Fruit fly (Drosophila melanogaster) whole organism, embryonic: ENCODE measurements around the gene dsf.

Experiments used
- B-H1 ChIP-seq: fragments of 200-800 bp; sonication (Bioruptor generic); IDR thresholded peaks from 3 replicates; pipeline ENCODE4 v1.3.6; 2022; ENCODE audit warnings: missing biosample characterization, missing genetic modification characterization
- BEAF-32 ChIP-seq: fragments of 200-800 bp; sonication (Bioruptor generic); optimal IDR thresholded peaks from 3 replicates; lab custom pipeline; 2017; ENCODE audit warnings: missing biosample characterization, missing genetic modification characterization, mild to moderate bottlenecking, moderate library complexity, missing genetic modification reagents
- CG10209 ChIP-seq: fragments of 200-800 bp; sonication (Bioruptor generic); optimal IDR thresholded peaks from 3 replicates; lab custom pipeline; 2017; ENCODE audit warnings: missing biosample characterization, mild to moderate bottlenecking, missing genetic modification characterization, missing genetic modification reagents
- CG10321 ChIP-seq: fragments of 200-800 bp; sonication (Bioruptor generic); IDR thresholded peaks from 2 replicates; pipeline ENCODE4 v1.3.6; 2022; ENCODE audit warnings: missing biosample characterization, missing genetic modification characterization
- CG11398 ChIP-seq: fragments of 200-800 bp; sonication (Bioruptor generic); optimal IDR thresholded peaks from 2 replicates; lab custom pipeline; 2016; ENCODE audit warnings: missing biosample characterization, missing genetic modification characterization
- CG14441 ChIP-seq: fragments of 200-800 bp; sonication (Bioruptor generic); IDR thresholded peaks from 2 replicates; pipeline ENCODE4 v1.3.6; 2022; ENCODE audit warnings: missing biosample characterization, missing genetic modification characterization
- CG14860 ChIP-seq: fragments of 200-800 bp; sonication (Bioruptor generic); IDR thresholded peaks from 3 replicates; pipeline ENCODE4 v1.3.6; 2022; ENCODE audit warnings: missing biosample characterization, missing genetic modification characterization; ENCODE audit not compliant: partially characterized antibody
- CG16813 ChIP-seq: fragments of 200-800 bp; sonication (Bioruptor generic); IDR thresholded peaks from 3 replicates; pipeline ENCODE4 v1.3.6; 2022; ENCODE audit warnings: missing biosample characterization, missing genetic modification characterization; ENCODE audit not compliant: partially characterized antibody
- CG17328 ChIP-seq: fragments of 200-800 bp; sonication (Bioruptor generic); IDR thresholded peaks from 2 replicates; pipeline ENCODE4 v1.3.6; 2022; ENCODE audit warnings: missing biosample characterization, missing genetic modification characterization
- CG2712 ChIP-seq: fragments of 200-800 bp; optimal IDR thresholded peaks from 3 replicates; lab custom pipeline; 2019; ENCODE audit warnings: missing biosample characterization, mild to moderate bottlenecking, missing genetic modification characterization, moderate library complexity
- CG2875 ChIP-seq: fragments of 200-800 bp; sonication (Bioruptor generic); optimal IDR thresholded peaks from 2 replicates; lab custom pipeline; 2017; ENCODE audit warnings: missing biosample characterization, mild to moderate bottlenecking, missing genetic modification characterization, missing genetic modification reagents
- CG31365 ChIP-seq: fragments of 200-800 bp; sonication (Bioruptor generic); optimal IDR thresholded peaks from 2 replicates; lab custom pipeline; 2018; ENCODE audit warnings: missing biosample characterization, mild to moderate bottlenecking, missing genetic modification characterization
- CG3838 ChIP-seq: fragments of 200-800 bp; sonication (Bioruptor generic); optimal IDR thresholded peaks from 3 replicates; lab custom pipeline; 2016; ENCODE audit warnings: missing biosample characterization, missing genetic modification characterization
- CG4328 ChIP-seq: fragments of 200-800 bp; sonication (Bioruptor generic); optimal IDR thresholded peaks from 3 replicates; lab custom pipeline; 2017; ENCODE audit warnings: missing biosample characterization, missing genetic modification reagents, missing genetic modification characterization
- CG43689 ChIP-seq: fragments of 200-800 bp; sonication (Bioruptor generic); IDR thresholded peaks from 2 replicates; pipeline ENCODE4 v1.3.6; 2022; ENCODE audit warnings: missing biosample characterization, missing genetic modification characterization
- CG6683 ChIP-seq: fragments of 200-800 bp; sonication (Bioruptor generic); optimal IDR thresholded peaks from 2 replicates; lab custom pipeline; 2017; ENCODE audit warnings: missing biosample characterization, mild to moderate bottlenecking, missing genetic modification characterization, missing genetic modification reagents
- CG6689 ChIP-seq: fragments of 200-800 bp; sonication (Bioruptor generic); IDR thresholded peaks from 2 replicates; pipeline ENCODE4 v1.3.6; 2022; ENCODE audit warnings: missing biosample characterization, missing genetic modification characterization
- CG7372 ChIP-seq: fragments of 200-800 bp; sonication (Bioruptor generic); IDR thresholded peaks from 2 replicates; pipeline ENCODE4 v1.3.6; 2022; ENCODE audit warnings: missing biosample characterization, missing genetic modification characterization
- CG7839 ChIP-seq: fragments of 200-800 bp; sonication (Bioruptor generic); optimal IDR thresholded peaks from 3 replicates; lab custom pipeline; 2018; ENCODE audit warnings: missing biosample characterization, mild to moderate bottlenecking, missing genetic modification characterization, moderate library complexity
- CG9609 ChIP-seq: fragments of 200-800 bp; sonication (Bioruptor generic); optimal IDR thresholded peaks from 3 replicates; lab custom pipeline; 2016; ENCODE audit warnings: missing biosample characterization, missing genetic modification characterization
- ERR ChIP-seq: fragments of 200-800 bp; sonication (Bioruptor generic); optimal IDR thresholded peaks from 2 replicates; lab custom pipeline; 2016; ENCODE audit warnings: missing biosample characterization, missing genetic modification characterization
- Gsc ChIP-seq: fragments of 200-800 bp; sonication (Bioruptor generic); IDR thresholded peaks from 2 replicates; pipeline ENCODE4 v1.3.6; 2022; ENCODE audit warnings: missing biosample characterization, missing genetic modification characterization
- H2.0 ChIP-seq: fragments of 200-800 bp; sonication (Bioruptor generic); IDR thresholded peaks from 2 replicates; pipeline ENCODE4 v1.3.6; 2022; ENCODE audit warnings: missing biosample characterization, missing genetic modification characterization
- Hand ChIP-seq: fragments of 200-800 bp; sonication (Bioruptor generic); optimal IDR thresholded peaks from 2 replicates; lab custom pipeline; 2017; ENCODE audit warnings: mild to moderate bottlenecking, missing biosample characterization, missing genetic modification reagents, missing genetic modification characterization
- Nf-YB ChIP-seq: fragments of 200-800 bp; sonication (Bioruptor generic); optimal IDR thresholded peaks from 3 replicates; lab custom pipeline; 2019; ENCODE audit warnings: missing biosample characterization, mild to moderate bottlenecking, missing genetic modification characterization, moderate library complexity
- Ptx1 ChIP-seq: fragments of 200-800 bp; sonication (Bioruptor generic); IDR thresholded peaks from 2 replicates; pipeline ENCODE4 v1.3.6; 2022; ENCODE audit warnings: missing biosample characterization, missing genetic modification characterization
- Six4 ChIP-seq: fragments of 200-800 bp; sonication (Bioruptor generic); optimal IDR thresholded peaks from 2 replicates; lab custom pipeline; 2016; ENCODE audit warnings: missing biosample characterization, missing genetic modification characterization
- Trl ChIP-seq, 3 experiments: fragments of >200 bp in 2 of 3; fragments of 200-800 bp in 1 of 3; sonication (Bioruptor generic) in 1 of 3; optimal IDR thresholded peaks; 2 replicates in 1 of 3; 3 replicates in 2 of 3; lab custom pipeline; 2016 to 2017; ENCODE audit warnings: missing biosample characterization in 1 of 3, missing genetic modification characterization in 1 of 3
- ap ChIP-seq: fragments of 200-800 bp; sonication (Bioruptor generic); IDR thresholded peaks from 2 replicates; pipeline ENCODE4 v1.3.6; 2022; ENCODE audit warnings: missing biosample characterization, missing genetic modification characterization
- ems ChIP-seq: fragments of 200-800 bp; sonication (Bioruptor generic); optimal IDR thresholded peaks from 3 replicates; lab custom pipeline; 2016; ENCODE audit warnings: missing biosample characterization, missing genetic modification characterization
- gsb-n ChIP-seq: fragments of 200-800 bp; sonication (Bioruptor generic); optimal IDR thresholded peaks from 3 replicates; lab custom pipeline; 2018; ENCODE audit warnings: missing biosample characterization, mild to moderate bottlenecking, missing genetic modification characterization
- ind ChIP-seq: fragments of 200-800 bp; sonication (Bioruptor generic); optimal IDR thresholded peaks from 3 replicates; lab custom pipeline; 2016; ENCODE audit warnings: missing biosample characterization, missing genetic modification characterization
- kah ChIP-seq: fragments of 200-800 bp; sonication (Bioruptor generic); optimal IDR thresholded peaks from 2 replicates; lab custom pipeline; 2018; ENCODE audit warnings: missing biosample characterization, mild to moderate bottlenecking, missing genetic modification characterization
- nerfin-2 ChIP-seq: fragments of 200-800 bp; sonication (Bioruptor generic); IDR thresholded peaks from 2 replicates; pipeline ENCODE4 v1.3.6; 2022; ENCODE audit warnings: missing biosample characterization, missing genetic modification characterization; ENCODE audit not compliant: partially characterized antibody
- org-1 ChIP-seq: fragments of 200-800 bp; sonication (Bioruptor generic); optimal IDR thresholded peaks from 2 replicates; lab custom pipeline; 2017; ENCODE audit warnings: missing biosample characterization, missing genetic modification characterization
- peb ChIP-seq: fragments of 200-800 bp; sonication (Bioruptor generic); IDR thresholded peaks from 2 replicates; pipeline ENCODE4 v1.3.6; 2022; ENCODE audit warnings: missing biosample characterization, missing genetic modification characterization
- pfk ChIP-seq: fragments of 200-800 bp; sonication (Bioruptor generic); optimal IDR thresholded peaks from 2 replicates; lab custom pipeline; 2018; ENCODE audit warnings: missing biosample characterization, mild to moderate bottlenecking, missing genetic modification characterization, moderate library complexity
- repo ChIP-seq: fragments of 200-800 bp; sonication (Bioruptor generic); optimal IDR thresholded peaks from 2 replicates; lab custom pipeline; 2016; ENCODE audit warnings: missing biosample characterization, missing genetic modification characterization
- salm ChIP-seq: fragments of 200-800 bp; sonication (Bioruptor generic); optimal IDR thresholded peaks from 2 replicates; lab custom pipeline; 2018; ENCODE audit warnings: missing biosample characterization, mild to moderate bottlenecking, missing genetic modification characterization
- seq ChIP-seq: fragments of 200-800 bp; sonication (Bioruptor generic); IDR thresholded peaks from 2 replicates; pipeline ENCODE4 v1.3.6; 2022; ENCODE audit warnings: missing biosample characterization, missing genetic modification characterization
- sima ChIP-seq: fragments of 200-800 bp; sonication (Bioruptor generic); optimal IDR thresholded peaks from 2 replicates; lab custom pipeline; 2016; ENCODE audit warnings: missing biosample characterization, missing genetic modification characterization
- sisA ChIP-seq: fragments of 200-800 bp; sonication (Bioruptor generic); IDR thresholded peaks from 2 replicates; pipeline ENCODE4 v1.3.6; 2022; ENCODE audit warnings: missing biosample characterization, missing genetic modification characterization
- slou ChIP-seq: fragments of 200-800 bp; sonication (Bioruptor generic); optimal IDR thresholded peaks from 3 replicates; lab custom pipeline; 2016; ENCODE audit warnings: missing biosample characterization, missing genetic modification characterization
- so ChIP-seq: fragments of 200-800 bp; sonication (Bioruptor generic); IDR thresholded peaks from 3 replicates; pipeline ENCODE4 v1.3.6; 2022; ENCODE audit warnings: missing biosample characterization, missing genetic modification characterization
- toy ChIP-seq: fragments of 200-800 bp; sonication (Bioruptor generic); IDR thresholded peaks from 2 replicates; pipeline ENCODE4 v1.3.6; 2022; ENCODE audit warnings: missing biosample characterization, missing genetic modification characterization
- unpg ChIP-seq: fragments of 200-800 bp; sonication (Bioruptor generic); optimal IDR thresholded peaks from 3 replicates; lab custom pipeline; 2018; ENCODE audit warnings: missing biosample characterization, mild to moderate bottlenecking, missing genetic modification characterization, moderate library complexity
- yki ChIP-seq: fragments of >200 bp; optimal IDR thresholded peaks from 3 replicates; lab custom pipeline; 2018
- zen2 ChIP-seq: fragments of 200-800 bp; sonication (Bioruptor generic); IDR thresholded peaks from 3 replicates; pipeline ENCODE4 v1.3.6; 2022; ENCODE audit warnings: missing biosample characterization, missing genetic modification characterization; ENCODE audit not compliant: partially characterized antibody

dsf gene

dm6 chr2L:5947504-5947903 is 21.8 kb downstream of the dsf start:
- TF ChIP-seq toy: no peak
- no peak for TF ChIP-seq Six4 (GFP tag; lab: Kevin White, UChicago)

- 0 out of 2 replicates have a peak, but pooled peaks have one; percentile 24 for TF ChIP-seq CG14441 (GFP tag; lab: Robert Waterston, UW)
- TF ChIP-seq CG7372 (GFP tag; lab: Robert Waterston, UW): 0 out of 2 replicates have a peak, but pooled peaks have one; percentile 11
- TF ChIP-seq seq (GFP tag; lab: Robert Waterston, UW): no peak
- TF ChIP-seq CG2875 (GFP tag; lab: Kevin White, UChicago): no peak
- TF ChIP-seq CG16813: peak; percentile 96
- TF ChIP-seq ind (GFP tag; lab: Kevin White, UChicago): peak; percentile 66
- no peak for TF ChIP-seq CG10321 (GFP tag; lab: Robert Waterston, UW)
- no peak; the same call in 1 of the 2 replicates for TF ChIP-seq Ptx1
- TF ChIP-seq pfk: no peak
- TF ChIP-seq CG10209 (GFP tag; lab: Kevin White, UChicago): peak; percentile 3
- TF ChIP-seq gsb-n: no peak
- peak; percentile 30 for TF ChIP-seq ems
- TF ChIP-seq zen2 (GFP tag; lab: Robert Waterston, UW): peak; percentile 68; the same call in 2 of the 3 replicates
- peak; percentile 67 for TF ChIP-seq CG2712 (tag; lab: Kevin White, UChicago)
- no peak; the same call in 2 of the 3 replicates for TF ChIP-seq B-H1 (GFP tag; lab: Robert Waterston, UW)
- TF ChIP-seq CG4328 (GFP tag; lab: Kevin White, UChicago): no peak
- TF ChIP-seq Nf-YB: no peak
- TF ChIP-seq nerfin-2 (GFP tag; lab: Robert Waterston, UW): peak; percentile 87
- TF ChIP-seq Hand (GFP tag; lab: Kevin White, UChicago): no peak
- TF ChIP-seq Trl (optimal IDR thresholded peaks at IDR 0.05; lab: Kevin White, UChicago): no peak
- peak; percentile 67 for TF ChIP-seq Trl (GFP tag; optimal IDR thresholded peaks at IDR 0.05; lab: Kevin White, UChicago)
- peak; percentile 97 for TF ChIP-seq BEAF-32
- TF ChIP-seq CG3838 (GFP tag; lab: Kevin White, UChicago): peak; percentile 44
- peak; percentile 52 for TF ChIP-seq sisA (GFP tag; lab: Robert Waterston, UW)
- TF ChIP-seq H2.0 (GFP tag; lab: Robert Waterston, UW): no peak
- no peak for TF ChIP-seq ap
- peak; percentile 18 for TF ChIP-seq CG11398
- TF ChIP-seq salm (tag; lab: Kevin White, UChicago): no peak
- TF ChIP-seq org-1 (GFP tag; lab: Kevin White, UChicago): no peak
- TF ChIP-seq CG7839 (tag; lab: Kevin White, UChicago): no peak
- no peak for TF ChIP-seq yki (lab: Kevin White, UChicago)
- no peak for TF ChIP-seq CG31365 (tag; lab: Kevin White, UChicago)
- TF ChIP-seq CG6683 (GFP tag; lab: Kevin White, UChicago): no peak
- TF ChIP-seq CG17328: no peak
- no peak for TF ChIP-seq unpg
- no peak for TF ChIP-seq Gsc (GFP tag; lab: Robert Waterston, UW)
- TF ChIP-seq so (GFP tag; lab: Robert Waterston, UW): 0 out of 3 replicates have a peak, but pooled peaks have one; percentile 31
- no peak for TF ChIP-seq sima (GFP tag; lab: Kevin White, UChicago)
- no peak for TF ChIP-seq kah (GFP tag; lab: Kevin White, UChicago)
- TF ChIP-seq CG9609 (GFP tag; lab: Kevin White, UChicago): peak; percentile 61
- no peak for TF ChIP-seq peb (GFP tag; lab: Robert Waterston, UW)
- TF ChIP-seq CG14860 (GFP tag; lab: Robert Waterston, UW): peak; percentile 89
- no peak for TF ChIP-seq CG6689
- TF ChIP-seq ERR (GFP tag; lab: Kevin White, UChicago): no peak
- peak; percentile 10 for TF ChIP-seq repo (GFP tag; lab: Kevin White, UChicago)
- TF ChIP-seq CG43689 (GFP tag; lab: Robert Waterston, UW): no peak
- TF ChIP-seq slou (GFP tag; lab: Kevin White, UChicago): peak; percentile 21
Measured at dm6 chr2L:5948775-5949526, 23.2 kb downstream of the dsf start, which contains the start of gene CG9044. TSS of gene CG9044 (plus strand) at chr2L:5949450.
